Fruit fly (Drosophila melanogaster): ENCODE results near the gene CG46318.

DNA sequence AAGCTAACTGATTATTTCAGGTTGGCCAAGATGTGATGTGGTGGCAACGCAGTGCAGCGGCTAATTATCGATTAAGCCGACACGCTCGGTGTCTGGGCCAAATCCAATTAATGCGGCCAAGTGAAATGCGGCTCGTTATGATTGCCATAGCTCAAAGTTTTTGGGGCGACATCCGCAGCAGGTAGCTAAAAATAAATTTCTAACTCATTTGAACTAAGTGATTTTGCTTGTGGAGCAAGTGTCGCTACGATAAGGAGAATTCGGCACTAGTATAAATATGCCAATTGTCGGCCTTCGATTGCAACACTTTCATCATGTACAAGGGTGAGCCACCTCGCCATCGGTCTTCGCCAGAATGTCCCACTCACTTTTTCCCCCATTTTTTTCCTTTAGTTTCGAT lies 14.5 kb downstream of the CG46318 start, which contains the start of gene CG34282:
- no peak for TF ChIP-seq Clk (GFP tag; optimal IDR thresholded peaks at IDR 0.05)
- TF ChIP-seq Crg-1 (GFP tag; optimal IDR thresholded peaks at IDR 0.05), result no peak
- no peak for TF ChIP-seq cnc (optimal IDR thresholded peaks at IDR 0.05)
- TF ChIP-seq pad (GFP tag; optimal IDR thresholded peaks at IDR 0.05), result no peak
- no peak for TF ChIP-seq CG11617 (GFP tag; optimal IDR thresholded peaks at IDR 0.05)
- no peak for TF ChIP-seq ovo (GFP tag; optimal IDR thresholded peaks at IDR 0.05)
- no peak for TF ChIP-seq kay (GFP tag; ENCODE audit: borderline replicate concordance)
